Fruit fly (Drosophila melanogaster) whole organism, wandering third instar larva: Measurements from ENCODE around the gene CG13806.

Experiments used
- CG32264 ChIP-seq: fragments of 200-800 bp; sonication (Bioruptor generic); optimal IDR thresholded peaks from 2 replicates; lab custom pipeline; 2016; ENCODE audit warnings: missing biosample characterization, missing genetic modification characterization
- CG9705 ChIP-seq: fragments of 200-800 bp; sonication (Bioruptor generic); optimal IDR thresholded peaks from 2 replicates; lab custom pipeline; 2018; ENCODE audit warnings: missing biosample characterization, mild to moderate bottlenecking, missing genetic modification characterization
- Dfd ChIP-seq: fragments of >200 bp; optimal IDR thresholded peaks from 2 replicates; lab custom pipeline; 2017; ENCODE audit warnings: missing biosample characterization, missing genetic modification characterization
- GATAd ChIP-seq: sonication (Bioruptor generic); optimal IDR thresholded peaks from 2 replicates; lab custom pipeline; 2016; ENCODE audit warnings: missing biosample characterization, missing genetic modification characterization
- HLH106 ChIP-seq: fragments of 200-800 bp; optimal IDR thresholded peaks from 3 replicates; lab custom pipeline; 2019; ENCODE audit warnings: missing biosample characterization, mild to moderate bottlenecking, missing genetic modification characterization, moderate library complexity
- Hnf4 ChIP-seq: fragments of 200-800 bp; sonication (Bioruptor generic); optimal IDR thresholded peaks from 2 replicates; lab custom pipeline; 2016; ENCODE audit warnings: missing biosample characterization, mild to moderate bottlenecking, missing genetic modification characterization
- Hr78 ChIP-seq: fragments of >200 bp; optimal IDR thresholded peaks from 2 replicates; lab custom pipeline; 2017; ENCODE audit warnings: missing biosample characterization, missing genetic modification characterization
- Hr83 ChIP-seq: fragments of 200-300 bp; sonication (Bioruptor generic); optimal IDR thresholded peaks from 2 replicates; lab custom pipeline; 2016; ENCODE audit warnings: missing biosample characterization, mild to moderate bottlenecking, missing genetic modification characterization, moderate library complexity; ENCODE audit not compliant: poor library complexity, severe bottlenecking
- Jra ChIP-seq: sonication (Bioruptor generic); optimal IDR thresholded peaks from 2 replicates; lab custom pipeline; 2016; ENCODE audit warnings: missing biosample characterization, missing genetic modification characterization
- Myc ChIP-seq: fragments of >200 bp; optimal IDR thresholded peaks from 2 replicates; lab custom pipeline; 2017
- N ChIP-seq: fragments of >200 bp; optimal IDR thresholded peaks from 2 replicates; lab custom pipeline; 2018; ENCODE audit warnings: missing biosample characterization, missing external identifiers, missing genetic modification characterization
- OdsH ChIP-seq: fragments of 200-800 bp; sonication (Bioruptor generic); optimal IDR thresholded peaks from 2 replicates; lab custom pipeline; 2016; ENCODE audit warnings: missing biosample characterization, mild to moderate bottlenecking, missing genetic modification characterization
- Rel ChIP-seq, 2 experiments: fragments of 200-800 bp; sonication (Bioruptor generic) in 1 of 2; optimal IDR thresholded peaks; 2 replicates in 1 of 2; 3 replicates in 1 of 2; lab custom pipeline; 2016 to 2019; ENCODE audit warnings: mild to moderate bottlenecking in 2 of 2, missing biosample characterization in 2 of 2, missing genetic modification characterization in 2 of 2, moderate library complexity in 1 of 2
- Sp1 ChIP-seq: fragments of 200-800 bp; sonication (Bioruptor generic); optimal IDR thresholded peaks from 3 replicates; lab custom pipeline; 2019; ENCODE audit warnings: missing biosample characterization, mild to moderate bottlenecking, missing genetic modification characterization, moderate library complexity
- Vsx2 ChIP-seq: fragments of 200-300, 225-300 bp; sonication (Bioruptor generic); optimal IDR thresholded peaks from 2 replicates; lab custom pipeline; 2018; ENCODE audit warnings: missing biosample characterization, missing genetic modification characterization; ENCODE audit not compliant: partially characterized antibody
- br ChIP-seq: fragments of 200-800 bp; sonication (Bioruptor generic); optimal IDR thresholded peaks from 2 replicates; lab custom pipeline; 2016; ENCODE audit warnings: missing biosample characterization, missing genetic modification characterization
- dl ChIP-seq, 2 experiments: fragments of 175-275, 200-275 bp in 1 of 2; fragments of 200-275 bp in 1 of 2; sonication (Bioruptor generic); optimal IDR thresholded peaks; lab custom pipeline; 2018; ENCODE audit warnings: mild to moderate bottlenecking in 2 of 2, missing biosample characterization in 2 of 2, missing genetic modification characterization in 2 of 2, moderate library complexity in 2 of 2; ENCODE audit not compliant: partially characterized antibody in 2 of 2, insufficient read depth in 1 of 2
- dmrt93B ChIP-seq: fragments of 200-800 bp; sonication (Bioruptor generic); optimal IDR thresholded peaks from 2 replicates; lab custom pipeline; 2018; ENCODE audit warnings: missing biosample characterization, mild to moderate bottlenecking, missing genetic modification characterization
- dsf ChIP-seq: sonication (Bioruptor generic); optimal IDR thresholded peaks from 2 replicates; lab custom pipeline; 2016; ENCODE audit warnings: missing biosample characterization, missing genetic modification characterization, borderline replicate concordance
- ey ChIP-seq: fragments of 200-800 bp; sonication (Bioruptor generic); optimal IDR thresholded peaks from 2 replicates; lab custom pipeline; 2016; ENCODE audit warnings: missing biosample characterization, missing genetic modification characterization
- foxo ChIP-seq, 2 experiments: fragments of 200-800 bp; sonication (Bioruptor generic); optimal IDR thresholded peaks; 2 replicates in 1 of 2; 3 replicates in 1 of 2; lab custom pipeline; 2016 to 2017; ENCODE audit warnings: missing biosample characterization in 2 of 2, missing genetic modification characterization in 2 of 2
- fru ChIP-seq: fragments of 200-800 bp; sonication (Bioruptor generic); optimal IDR thresholded peaks from 3 replicates; lab custom pipeline; 2016; ENCODE audit warnings: missing biosample characterization, mild to moderate bottlenecking, missing genetic modification characterization
- h ChIP-seq: fragments of 200-800 bp; sonication (Bioruptor generic); optimal IDR thresholded peaks from 3 replicates; lab custom pipeline; 2016; ENCODE audit warnings: missing biosample characterization, mild to moderate bottlenecking, missing genetic modification characterization
- jim ChIP-seq: fragments of 175-275, 200-325 bp; sonication (Bioruptor generic); optimal IDR thresholded peaks from 2 replicates; lab custom pipeline; 2016; ENCODE audit warnings: missing biosample characterization, mild to moderate bottlenecking, missing genetic modification characterization
- lola ChIP-seq: fragments of >200 bp; optimal IDR thresholded peaks from 2 replicates; lab custom pipeline; 2017; ENCODE audit warnings: missing biosample characterization, missing genetic modification characterization
- pan ChIP-seq: fragments of >200 bp; optimal IDR thresholded peaks from 2 replicates; lab custom pipeline; 2017
- psq ChIP-seq: fragments of 200-800 bp; sonication (Bioruptor generic); optimal IDR thresholded peaks from 3 replicates; lab custom pipeline; 2017; ENCODE audit warnings: missing biosample characterization, mild to moderate bottlenecking, missing genetic modification characterization, moderate library complexity
- rgr ChIP-seq: fragments of 200-800 bp; sonication (Bioruptor generic); optimal IDR thresholded peaks from 3 replicates; lab custom pipeline; 2016; ENCODE audit warnings: missing biosample characterization, mild to moderate bottlenecking, missing genetic modification characterization
- sage ChIP-seq: fragments of 200-800 bp; sonication (Bioruptor generic); optimal IDR thresholded peaks from 2 replicates; lab custom pipeline; 2016; ENCODE audit warnings: missing biosample characterization, mild to moderate bottlenecking, missing genetic modification characterization
- sv ChIP-seq: fragments of 200-800 bp; sonication (Bioruptor generic); optimal IDR thresholded peaks from 3 replicates; lab custom pipeline; 2016; ENCODE audit warnings: missing biosample characterization, missing genetic modification characterization
- tai ChIP-seq: sonication (Bioruptor generic); optimal IDR thresholded peaks from 2 replicates; lab custom pipeline; 2016; ENCODE audit warnings: missing biosample characterization, missing genetic modification characterization
- woc ChIP-seq: sonication (Bioruptor generic); optimal IDR thresholded peaks from 2 replicates; lab custom pipeline; 2016; ENCODE audit warnings: missing biosample characterization, mild to moderate bottlenecking, missing genetic modification characterization

Gene CG13806

DNA sequence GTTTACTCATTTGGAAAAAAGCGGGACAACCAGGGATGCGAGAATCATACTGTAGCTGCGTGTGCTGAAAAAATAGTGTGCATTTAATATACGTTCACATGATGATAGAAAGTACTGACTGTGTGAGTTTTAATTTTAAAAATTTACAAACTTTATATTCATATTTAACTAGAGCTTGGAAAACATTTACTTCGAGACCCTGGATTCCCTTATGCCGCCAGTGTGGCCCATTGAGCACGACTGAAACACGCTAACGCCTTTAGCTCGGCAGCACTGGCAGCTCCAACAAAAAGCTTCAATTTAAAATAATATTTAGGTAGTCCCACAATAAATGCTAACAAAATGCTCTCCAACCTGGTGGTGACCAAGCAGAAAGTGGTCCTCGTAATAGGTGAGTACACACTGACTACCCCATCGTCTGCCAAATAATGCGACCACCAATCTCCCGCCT, 8.8 kb upstream of the CG13806 start, which contains the start of the genes CG1275 and Elp5 (continued):
- TF ChIP-seq HLH106 (peak; percentile 99), sv (GFP tag; lab: Kevin White, UChicago) (peak; percentile 96), sage (GFP tag; lab: Kevin White, UChicago) (peak; percentile 94), tai (GFP tag; lab: Kevin White, UChicago) (no peak), Jra (GFP tag; lab: Kevin White, UChicago) (peak; percentile 97), Dfd (GFP tag; lab: Kevin White, UChicago) (no peak), Hr78 (GFP tag; lab: Kevin White, UChicago) (no peak), pan (lab: Kevin White, UChicago) (no peak)

DNA sequence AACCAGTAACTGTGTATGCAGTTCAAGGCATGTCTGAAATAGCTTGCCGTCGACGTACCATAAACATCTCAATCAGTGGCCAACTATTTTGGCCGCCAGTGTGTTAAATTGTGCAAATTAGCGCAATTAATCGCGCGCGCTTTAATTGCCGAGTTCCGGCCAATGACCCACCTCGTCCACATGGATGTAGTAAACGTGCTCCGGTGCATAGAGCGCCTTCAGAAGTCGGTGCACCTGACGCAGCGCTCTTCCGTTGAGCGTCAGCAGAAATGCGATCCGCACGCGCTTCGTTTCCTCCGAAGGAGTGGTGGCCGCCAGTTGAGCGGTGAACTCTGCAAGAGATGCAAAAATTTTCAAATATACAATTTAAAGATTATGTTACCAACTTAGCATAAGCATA, 4.9 kb upstream of the CG13806 start:
- no peak for TF ChIP-seq sv (GFP tag; lab: Kevin White, UChicago)
- no peak for TF ChIP-seq dl (GFP tag; optimal IDR thresholded peaks at IDR 0.05; lab: Kevin White, UChicago; ENCODE audit: insufficient read depth in 1 of 2, partially characterized antibody in 2 of 2)
- TF ChIP-seq lola (GFP tag; lab: Kevin White, UChicago) = no peak
- no peak for TF ChIP-seq Sp1 (GFP tag; lab: Kevin White, UChicago)
- no peak for TF ChIP-seq Jra (GFP tag; lab: Kevin White, UChicago)
- no peak for TF ChIP-seq Vsx2 (GFP tag; lab: Kevin White, UChicago)

DNA sequence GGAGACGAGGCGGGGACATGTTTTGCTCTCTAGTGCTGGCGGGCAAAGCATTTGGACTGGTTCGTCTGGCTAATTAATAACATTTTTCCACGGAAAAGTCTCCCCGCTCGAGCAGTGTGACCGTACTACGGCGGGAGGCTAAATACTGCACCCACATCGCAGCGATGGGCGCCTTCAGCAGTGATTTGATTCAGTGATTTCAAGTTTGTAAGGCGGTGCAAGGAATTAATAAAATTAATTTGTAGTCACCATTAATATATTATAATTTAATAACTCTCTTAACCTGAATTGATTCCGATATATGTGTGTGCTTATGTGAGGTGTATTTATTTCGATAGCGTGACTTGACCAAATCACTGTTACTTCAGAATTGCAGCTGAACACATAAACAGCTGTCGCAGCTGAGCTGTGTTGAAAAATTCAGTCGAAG, 3.7 kb upstream of the CG13806 start, which contains the start of the genes oxt and CG13807:
TSS of gene oxt (minus strand) at position 150 of the 430 bp plus-strand sequence.
TSS of gene CG13807 (plus strand) at position 405 of the 430 bp plus-strand sequence.
- TF ChIP-seq GATAd (GFP tag; lab: Kevin White, UChicago) = peak; percentile 32
- peak; percentile 80 for TF ChIP-seq sv (GFP tag; lab: Kevin White, UChicago)
- peak; percentile 69 for TF ChIP-seq Hr83 (GFP tag; lab: Kevin White, UChicago)
- TF ChIP-seq br (GFP tag; lab: Kevin White, UChicago) = peak; percentile 76
- peak; percentile 92 for TF ChIP-seq HLH106
- TF ChIP-seq Sp1 (GFP tag; lab: Kevin White, UChicago) = peak; percentile 86
- peak in 1 of 2 experiments; percentile 86 for TF ChIP-seq foxo (GFP tag; optimal IDR thresholded peaks at IDR 0.05; lab: Kevin White, UChicago)
- TF ChIP-seq jim (GFP tag; lab: Kevin White, UChicago) = no peak
- peak; percentile 69 for TF ChIP-seq fru (GFP tag; lab: Kevin White, UChicago)
- peak; percentile 74 for TF ChIP-seq Vsx2 (GFP tag; lab: Kevin White, UChicago)
- peak; percentile 94 for TF ChIP-seq rgr
- TF ChIP-seq ey (GFP tag; lab: Kevin White, UChicago) = peak; percentile 64
- TF ChIP-seq N (GFP tag; lab: Kevin White, UChicago) = no peak
- no peak for TF ChIP-seq dl (GFP tag; optimal IDR thresholded peaks at IDR 0.05; lab: Kevin White, UChicago; ENCODE audit: insufficient read depth in 1 of 2, partially characterized antibody in 2 of 2)
- TF ChIP-seq CG32264 (GFP tag; lab: Kevin White, UChicago) = no peak
- peak; percentile 82 for TF ChIP-seq OdsH (GFP tag; lab: Kevin White, UChicago)
- TF ChIP-seq woc (GFP tag; lab: Kevin White, UChicago) = peak; percentile 59
- TF ChIP-seq dmrt93B (GFP tag; lab: Kevin White, UChicago) = peak; percentile 76
- no peak for TF ChIP-seq Rel (GFP tag; optimal IDR thresholded peaks at IDR 0.05; lab: Kevin White, UChicago)
- TF ChIP-seq Rel (tag; optimal IDR thresholded peaks at IDR 0.05; lab: Kevin White, UChicago) = peak; percentile 82
- TF ChIP-seq h (GFP tag; lab: Kevin White, UChicago) = peak; percentile 96
- peak; percentile 4 for TF ChIP-seq Myc (lab: Kevin White, UChicago)
- no peak for TF ChIP-seq dsf
- peak; percentile 74 for TF ChIP-seq psq (GFP tag; lab: Kevin White, UChicago)
- TF ChIP-seq CG9705 (GFP tag; lab: Kevin White, UChicago) = peak; percentile 79

DNA sequence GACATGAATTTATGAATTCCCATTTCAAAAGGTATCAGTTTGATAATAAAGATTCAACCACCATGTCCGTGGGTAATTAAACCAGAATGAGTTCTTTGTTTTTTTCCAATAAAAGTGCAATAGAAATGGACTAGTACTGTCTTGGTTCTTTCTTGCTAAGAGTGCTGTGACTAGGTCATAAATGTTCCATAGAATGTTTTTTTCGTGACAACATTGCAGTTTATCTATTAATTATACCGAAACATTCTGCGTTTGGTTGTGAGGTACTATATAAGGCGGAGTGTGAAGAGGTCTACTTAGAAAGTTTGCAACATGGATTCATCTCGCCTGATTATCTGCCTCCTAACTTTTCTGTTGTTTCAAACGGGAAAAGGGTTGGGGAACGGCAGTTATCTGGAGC, 1.4 kb downstream of the CG13806 start, which contains the start of gene obst-I:
TSS of gene obst-I (plus strand) at position 301 of the 400 bp plus-strand sequence.
- TF ChIP-seq rgr (no peak), Hnf4 (no peak), sage (GFP tag; lab: Kevin White, UChicago) (no peak), fru (GFP tag; lab: Kevin White, UChicago) (no peak), pan (lab: Kevin White, UChicago) (no peak), jim (GFP tag; lab: Kevin White, UChicago) (no peak), Jra (GFP tag; lab: Kevin White, UChicago) (no peak), lola (GFP tag; lab: Kevin White, UChicago) (no peak), Sp1 (GFP tag; lab: Kevin White, UChicago) (no peak), CG32264 (GFP tag; lab: Kevin White, UChicago) (no peak), h (GFP tag; lab: Kevin White, UChicago) (no peak), Hr78 (GFP tag; lab: Kevin White, UChicago) (no peak)
